Fruit fly (Drosophila melanogaster): Measurements from ENCODE around the gene Fpgs1.

dm6 chrX:12582984-12583869, 28.4 kb upstream of the Fpgs1 start, which contains the start of gene Pits:
- TF ChIP-seq Sin3A (optimal IDR thresholded peaks at IDR 0.05) (no peak), psq (optimal IDR thresholded peaks at IDR 0.05) (no peak), h (optimal IDR thresholded peaks at IDR 0.05) (no peak), ttk (optimal IDR thresholded peaks at IDR 0.05) (no peak), insv (optimal IDR thresholded peaks at IDR 0.05) (no peak), Myc (optimal IDR thresholded peaks at IDR 0.05) (no peak)

Measured in Kc167 (cell line).